Fruit fly (Drosophila melanogaster) whole organism, adult: ENCODE results near the gene VhaM9.7-d.

ENCODE experiments used
- CG12768 ChIP-seq: fragments of 200-800 bp; sonication (Bioruptor generic); optimal IDR thresholded peaks from 2 replicates; lab custom pipeline; 2017; ENCODE audit warnings: missing biosample characterization, missing genetic modification characterization, mild to moderate bottlenecking, moderate library complexity, missing genetic modification reagents
- CG14711 ChIP-seq: fragments of 200-800 bp; sonication (Bioruptor generic); optimal IDR thresholded peaks from 2 replicates; lab custom pipeline; 2018; ENCODE audit warnings: missing biosample characterization, mild to moderate bottlenecking, missing genetic modification characterization, moderate library complexity
- CG1620 ChIP-seq: fragments of 200-800 bp; sonication (Bioruptor generic); optimal IDR thresholded peaks from 2 replicates; lab custom pipeline; 2016; ENCODE audit warnings: missing biosample characterization, missing genetic modification characterization
- CG33017 ChIP-seq: fragments of 200-800 bp; sonication (Bioruptor generic); optimal IDR thresholded peaks from 2 replicates; lab custom pipeline; 2018; ENCODE audit warnings: missing biosample characterization, mild to moderate bottlenecking, missing genetic modification characterization, moderate library complexity
- CG7045 ChIP-seq: fragments of 200-800 bp; sonication (Bioruptor generic); optimal IDR thresholded peaks from 2 replicates; lab custom pipeline; 2017; ENCODE audit warnings: missing biosample characterization, mild to moderate bottlenecking, missing genetic modification characterization
- Clk ChIP-seq: fragments of 200-800 bp; sonication (Bioruptor generic); optimal IDR thresholded peaks from 2 replicates; lab custom pipeline; 2017; ENCODE audit warnings: missing biosample characterization, missing genetic modification characterization
- Hr96 ChIP-seq: fragments of 200-800 bp; sonication (Bioruptor generic); optimal IDR thresholded peaks from 2 replicates; lab custom pipeline; 2016; ENCODE audit warnings: missing biosample characterization, missing genetic modification characterization
- cnc ChIP-seq, 2 experiments: fragments of >200 bp; optimal IDR thresholded peaks; 2 replicates each; lab custom pipeline; 2017
- kay ChIP-seq: fragments of 200-800 bp; sonication (Bioruptor generic); peaks from one replicate; lab custom pipeline; 2016; ENCODE audit warnings: missing biosample characterization, missing genetic modification characterization, borderline replicate concordance
- pad ChIP-seq: fragments of 200-800 bp; sonication (Bioruptor generic); optimal IDR thresholded peaks from 3 replicates; lab custom pipeline; 2017; ENCODE audit warnings: missing biosample characterization, missing genetic modification characterization, mild to moderate bottlenecking, moderate library complexity, missing genetic modification reagents
- toe ChIP-seq: fragments of 200-800 bp; sonication (Bioruptor generic); optimal IDR thresholded peaks from 2 replicates; lab custom pipeline; 2016; ENCODE audit warnings: missing biosample characterization, missing genetic modification characterization

- no peak for TF ChIP-seq toe (GFP tag; lab: Kevin White, UChicago)
- no peak for TF ChIP-seq CG33017
- no peak for TF ChIP-seq Clk (GFP tag; lab: Kevin White, UChicago)
- no peak for TF ChIP-seq CG12768 (GFP tag; lab: Kevin White, UChicago)
- TF ChIP-seq cnc (optimal IDR thresholded peaks at IDR 0.05; lab: Kevin White, UChicago), result no peak
- no peak for TF ChIP-seq Hr96 (GFP tag; lab: Kevin White, UChicago)
- TF ChIP-seq CG14711 (tag; lab: Kevin White, UChicago), result no peak
- TF ChIP-seq CG1620 (GFP tag; lab: Kevin White, UChicago), result no peak
- no peak for TF ChIP-seq pad (GFP tag; lab: Kevin White, UChicago)
- no peak for TF ChIP-seq CG7045 (GFP tag; lab: Kevin White, UChicago)
- TF ChIP-seq kay, result no peak
These were observed 33.7 kb upstream of the VhaM9.7-d start for dm6 chr3R:16941285-16941684.
